Worm (Caenorhabditis elegans): ENCODE measurements around the gene sro-1.

- TF ChIP-seq nhr-10 (tag; optimal IDR thresholded peaks at IDR 0.05) (no peak), zag-1 (tag; optimal IDR thresholded peaks at IDR 0.05) (peak; percentile 37), lin-13 (GFP tag; optimal IDR thresholded peaks at IDR 0.05) (peak; percentile 78), fos-1 (tag; optimal IDR thresholded peaks at IDR 0.05) (peak; percentile 68), skn-1 (tag; optimal IDR thresholded peaks at IDR 0.05) (no peak), nhr-11 (tag; optimal IDR thresholded peaks at IDR 0.05) (no peak), F13H6.1 (tag; optimal IDR thresholded peaks at IDR 0.05) (peak; percentile 92), nhr-12 (tag; optimal IDR thresholded peaks at IDR 0.05) (no peak), ZK546.5 (tag; optimal IDR thresholded peaks at IDR 0.05) (no peak), mbf-1 (tag; optimal IDR thresholded peaks at IDR 0.05) (no peak), mab-5 (tag; optimal IDR thresholded peaks at IDR 0.05) (peak; percentile 55)
Observed at ce11 chrII:7478487-7479234, 13.2 kb upstream of the sro-1 start, which contains the start of the genes aka-1 and ubc-6.

All from whole organism, L2 larva.